Fruit fly (Drosophila melanogaster): Measurements from ENCODE around the gene Xrp1.

The Xrp1 gene

dm6 chr3R:18917976-18918871 is 3.5 kb downstream of the Xrp1 start (continued):
- TF ChIP-seq spab (GFP tag; optimal IDR thresholded peaks at IDR 0.05) (no peak), cyc (GFP tag; optimal IDR thresholded peaks at IDR 0.05) (no peak), CG8119 (GFP tag; IDR thresholded peaks at IDR 0.05) (no peak), CG10631 (GFP tag; optimal IDR thresholded peaks at IDR 0.05) (no peak), Lpt (GFP tag; optimal IDR thresholded peaks at IDR 0.05) (no peak), CG4318 (GFP tag; optimal IDR thresholded peaks at IDR 0.05) (no peak), Hr4 (GFP tag; optimal IDR thresholded peaks at IDR 0.05) (no peak), Ets96B (tag; optimal IDR thresholded peaks at IDR 0.05) (no peak), Blimp-1 (GFP tag; optimal IDR thresholded peaks at IDR 0.05) (no peak), CG11902 (GFP tag; optimal IDR thresholded peaks at IDR 0.05) (no peak), CG8319 (GFP tag; optimal IDR thresholded peaks at IDR 0.05) (no peak), CG3919 (GFP tag; optimal IDR thresholded peaks at IDR 0.05) (peak; percentile 54), lz (GFP tag; optimal IDR thresholded peaks at IDR 0.05) (peak; percentile 20), Sox102F (GFP tag; optimal IDR thresholded peaks at IDR 0.05) (peak; percentile 63)

DNA sequence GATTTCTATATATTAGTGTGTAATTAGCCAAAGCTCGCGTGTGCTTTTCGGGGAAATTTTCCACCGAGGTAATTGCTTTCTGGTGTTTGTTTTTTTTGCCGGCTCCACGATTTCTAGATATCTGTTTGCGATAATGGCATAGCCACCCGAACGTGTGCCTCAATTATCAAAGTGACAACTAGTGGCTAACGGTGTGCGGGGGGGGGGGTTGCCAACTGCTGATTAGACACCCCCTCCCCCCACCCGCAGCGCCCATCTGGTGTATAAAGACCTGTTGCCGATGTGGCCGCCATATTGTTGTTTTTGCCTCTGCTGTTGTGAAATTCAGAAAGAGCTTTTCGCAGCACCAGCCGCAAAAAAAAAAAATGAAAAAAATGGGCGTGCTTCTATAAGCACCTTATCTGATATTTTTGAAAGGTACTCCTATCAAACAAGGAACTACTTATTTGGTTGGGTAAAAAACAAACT is 4.1 kb downstream of the Xrp1 start:
- TF ChIP-seq Hr38 (GFP tag; optimal IDR thresholded peaks at IDR 0.05), result no peak
- peak; percentile 4 for TF ChIP-seq net (GFP tag; optimal IDR thresholded peaks at IDR 0.05)
- TF ChIP-seq CG15336 (GFP tag; IDR thresholded peaks at IDR 0.05), result no peak
- no peak for TF ChIP-seq salr (GFP tag; optimal IDR thresholded peaks at IDR 0.05)
- TF ChIP-seq CG8632 (GFP tag; optimal IDR thresholded peaks at IDR 0.05), result no peak
- TF ChIP-seq Sox15 (GFP tag; optimal IDR thresholded peaks at IDR 0.05), result no peak
- no peak for TF ChIP-seq CG32006 (GFP tag; optimal IDR thresholded peaks at IDR 0.05)
- TF ChIP-seq Eip78C (GFP tag), result no peak
- no peak for TF ChIP-seq CG6276 (GFP tag; optimal IDR thresholded peaks at IDR 0.05)
- no peak for TF ChIP-seq CG34406 (GFP tag; optimal IDR thresholded peaks at IDR 0.05)
- TF ChIP-seq Ets96B (tag; optimal IDR thresholded peaks at IDR 0.05), result no peak
- no peak for TF ChIP-seq Blimp-1 (GFP tag; optimal IDR thresholded peaks at IDR 0.05)
- TF ChIP-seq CG6163 (GFP tag; IDR thresholded peaks at IDR 0.05), result no peak
- no peak for TF ChIP-seq CG31627 (GFP tag; optimal IDR thresholded peaks at IDR 0.05)
- TF ChIP-seq esn (GFP tag; optimal IDR thresholded peaks at IDR 0.05), result no peak
- no peak for TF ChIP-seq Smox (GFP tag; optimal IDR thresholded peaks at IDR 0.05)
- no peak for TF ChIP-seq CG11762 (GFP tag; optimal IDR thresholded peaks at IDR 0.05; ENCODE audit: insufficient read depth)
- no peak for TF ChIP-seq fd59A (GFP tag; optimal IDR thresholded peaks at IDR 0.05)
- no peak for TF ChIP-seq CG8319 (GFP tag; optimal IDR thresholded peaks at IDR 0.05)
- TF ChIP-seq Met (GFP tag; optimal IDR thresholded peaks at IDR 0.05), result no peak
- TF ChIP-seq Hr4 (GFP tag; optimal IDR thresholded peaks at IDR 0.05), result no peak
- no peak for TF ChIP-seq CG7368 (GFP tag; optimal IDR thresholded peaks at IDR 0.05)
- TF ChIP-seq Eip93F (GFP tag; optimal IDR thresholded peaks at IDR 0.05), result no peak
- TF ChIP-seq cyc (GFP tag; optimal IDR thresholded peaks at IDR 0.05), result no peak
- no peak for TF ChIP-seq achi (GFP tag; optimal IDR thresholded peaks at IDR 0.05)
- TF ChIP-seq lz (GFP tag; optimal IDR thresholded peaks at IDR 0.05), result no peak
- peak; percentile 75 for TF ChIP-seq fkh (GFP tag; optimal IDR thresholded peaks at IDR 0.05)
- peak; percentile 83 for TF ChIP-seq vri (GFP tag; optimal IDR thresholded peaks at IDR 0.05)
- no peak for TF ChIP-seq topi (GFP tag; optimal IDR thresholded peaks at IDR 0.05)
- no peak for TF ChIP-seq dsx (GFP tag; optimal IDR thresholded peaks at IDR 0.05; ENCODE audit: poor library complexity, severe bottlenecking)
- TF ChIP-seq CG11294 (GFP tag; IDR thresholded peaks at IDR 0.05), result no peak
- TF ChIP-seq OdsH (GFP tag; optimal IDR thresholded peaks at IDR 0.05), result no peak
- TF ChIP-seq pdm3 (GFP tag; optimal IDR thresholded peaks at IDR 0.05), result no peak
- no peak for TF ChIP-seq CG9139 (GFP tag; optimal IDR thresholded peaks at IDR 0.05)
- no peak for TF ChIP-seq svp (GFP tag)
- TF ChIP-seq CG16779 (tag; optimal IDR thresholded peaks at IDR 0.05), result no peak
- TF ChIP-seq CG3919 (GFP tag; optimal IDR thresholded peaks at IDR 0.05), result no peak
- no peak; the same call in 2 of the 3 replicates for TF ChIP-seq CG8119 (GFP tag; IDR thresholded peaks at IDR 0.05)
- TF ChIP-seq CG3032 (tag; optimal IDR thresholded peaks at IDR 0.05), result no peak
- peak; percentile 4 for TF ChIP-seq dac (GFP tag; optimal IDR thresholded peaks at IDR 0.05)
- no peak for TF ChIP-seq CG6808 (GFP tag; optimal IDR thresholded peaks at IDR 0.05)
- no peak for TF ChIP-seq CG10631 (GFP tag; optimal IDR thresholded peaks at IDR 0.05)
- peak; percentile 29 for TF ChIP-seq Sox14 (GFP tag; optimal IDR thresholded peaks at IDR 0.05)

All from whole organism, prepupa.